Fruit fly (Drosophila melanogaster) whole organism, embryonic: Measurements from ENCODE around the gene Taf10.

Experiments
- Atf3 ChIP-seq: fragments of 200-800 bp; sonication (Bioruptor generic); optimal IDR thresholded peaks from 3 replicates; lab custom pipeline; 2016; ENCODE audit warnings: missing biosample characterization, missing genetic modification characterization
- CG10321 ChIP-seq: fragments of 200-800 bp; sonication (Bioruptor generic); IDR thresholded peaks from 2 replicates; pipeline ENCODE4 v1.3.6; 2022; ENCODE audit warnings: missing biosample characterization, missing genetic modification characterization
- CG11093 ChIP-seq: fragments of 200-800 bp; sonication (Bioruptor generic); IDR thresholded peaks from 3 replicates; pipeline ENCODE4 v1.3.6; 2022; ENCODE audit warnings: missing biosample characterization, missing genetic modification characterization
- CG11504 ChIP-seq: fragments of 200-800 bp; sonication (Bioruptor generic); optimal IDR thresholded peaks from 3 replicates; lab custom pipeline; 2019; ENCODE audit warnings: missing biosample characterization, mild to moderate bottlenecking, missing genetic modification characterization, moderate library complexity
- CG11695 ChIP-seq: fragments of 200-800 bp; sonication (Bioruptor generic); IDR thresholded peaks from 3 replicates; pipeline ENCODE4 v1.3.6; 2022; ENCODE audit warnings: missing biosample characterization, missing genetic modification characterization
- CG12299 ChIP-seq: fragments of 200-800 bp; sonication (Bioruptor generic); optimal IDR thresholded peaks from 2 replicates; lab custom pipeline; 2018; ENCODE audit warnings: missing biosample characterization, mild to moderate bottlenecking, missing genetic modification characterization
- CG13894 ChIP-seq: fragments of 200-800 bp; sonication (Bioruptor generic); optimal IDR thresholded peaks from 3 replicates; lab custom pipeline; 2018; ENCODE audit warnings: missing biosample characterization, mild to moderate bottlenecking, missing genetic modification characterization, moderate library complexity
- CG14710 ChIP-seq: fragments of 200-800 bp; sonication (Bioruptor generic); optimal IDR thresholded peaks from 3 replicates; lab custom pipeline; 2019; ENCODE audit warnings: missing biosample characterization, mild to moderate bottlenecking, missing genetic modification characterization, moderate library complexity
- CG15514 ChIP-seq: fragments of 200-800 bp; sonication (Bioruptor generic); optimal IDR thresholded peaks from 3 replicates; lab custom pipeline; 2017; ENCODE audit warnings: missing biosample characterization, missing genetic modification characterization, mild to moderate bottlenecking, moderate library complexity, missing genetic modification reagents
- CG1603 ChIP-seq: fragments of 200-800 bp; sonication (Bioruptor generic); optimal IDR thresholded peaks from 2 replicates; lab custom pipeline; 2019; ENCODE audit warnings: missing biosample characterization, mild to moderate bottlenecking, missing genetic modification characterization, moderate library complexity
- CG17361 ChIP-seq: fragments of 200-800 bp; sonication (Bioruptor generic); IDR thresholded peaks from 3 replicates; pipeline ENCODE4 v1.3.6; 2022; ENCODE audit warnings: missing biosample characterization, missing genetic modification characterization
- CG1832 ChIP-seq: fragments of 200-800 bp; sonication (Bioruptor generic); optimal IDR thresholded peaks from 2 replicates; lab custom pipeline; 2017; ENCODE audit warnings: missing biosample characterization, mild to moderate bottlenecking, missing genetic modification characterization, inconsistent platforms
- CG2120 ChIP-seq: fragments of 200-800 bp; sonication (Bioruptor generic); optimal IDR thresholded peaks from 3 replicates; lab custom pipeline; 2016; ENCODE audit warnings: missing biosample characterization, missing genetic modification characterization
- CG3281 ChIP-seq: fragments of 200-800 bp; sonication (Bioruptor generic); optimal IDR thresholded peaks from 3 replicates; lab custom pipeline; 2017; ENCODE audit warnings: missing biosample characterization, mild to moderate bottlenecking, missing genetic modification characterization
- CG3726 ChIP-seq: fragments of 200-800 bp; sonication (Bioruptor generic); IDR thresholded peaks from 3 replicates; pipeline ENCODE4, ENCODE4 v1.3.6; 2022; ENCODE audit warnings: missing biosample characterization, missing genetic modification characterization
- CG42726 ChIP-seq: fragments of 200-800 bp; sonication (Bioruptor generic); IDR thresholded peaks from 2 replicates; pipeline ENCODE4 v1.3.6; 2022; ENCODE audit warnings: missing biosample characterization, missing genetic modification characterization; ENCODE audit not compliant: partially characterized antibody
- CG6175 ChIP-seq: fragments of 200-800 bp; sonication (Bioruptor generic); IDR thresholded peaks from 3 replicates; pipeline ENCODE4 v1.3.6; 2022; ENCODE audit warnings: missing biosample characterization, missing genetic modification characterization
- CG6654 ChIP-seq: fragments of 200-800 bp; sonication (Bioruptor generic); optimal IDR thresholded peaks from 2 replicates; lab custom pipeline; 2017; ENCODE audit warnings: missing biosample characterization, mild to moderate bottlenecking, missing genetic modification characterization
- CG6683 ChIP-seq: fragments of 200-800 bp; sonication (Bioruptor generic); optimal IDR thresholded peaks from 2 replicates; lab custom pipeline; 2017; ENCODE audit warnings: missing biosample characterization, mild to moderate bottlenecking, missing genetic modification characterization, missing genetic modification reagents
- CG6813 ChIP-seq: fragments of 200-800 bp; sonication (Bioruptor generic); optimal IDR thresholded peaks from 2 replicates; lab custom pipeline; 2017; ENCODE audit warnings: missing biosample characterization, missing genetic modification characterization, mild to moderate bottlenecking, moderate library complexity, missing genetic modification reagents
- CG8359 ChIP-seq: fragments of 200-800 bp; sonication (Bioruptor generic); optimal IDR thresholded peaks from 2 replicates; lab custom pipeline; 2017; ENCODE audit warnings: missing biosample characterization, mild to moderate bottlenecking, missing genetic modification characterization, borderline replicate concordance
- CG8478 ChIP-seq: fragments of >200 bp; optimal IDR thresholded peaks from 2 replicates; lab custom pipeline; 2018
- Dip3 ChIP-seq: fragments of 200-800 bp; sonication (Bioruptor generic); optimal IDR thresholded peaks from 3 replicates; lab custom pipeline; 2016; ENCODE audit warnings: missing biosample characterization, missing genetic modification characterization
- Dll ChIP-seq: fragments of 200-800 bp; sonication (Bioruptor generic); IDR thresholded peaks from 4 replicates; pipeline ENCODE4 v1.3.6; 2022; ENCODE audit warnings: missing biosample characterization, missing genetic modification characterization; ENCODE audit not compliant: partially characterized antibody
- Dref ChIP-seq: fragments of 200-800 bp; sonication (Bioruptor generic); IDR thresholded peaks from 2 replicates; pipeline ENCODE4 v1.3.6; 2022; ENCODE audit warnings: missing biosample characterization, missing genetic modification characterization
- HLH3B ChIP-seq: fragments of 200-800 bp; sonication (Bioruptor generic); IDR thresholded peaks from 2 replicates; pipeline ENCODE4 v1.3.6; 2022; ENCODE audit warnings: missing biosample characterization, missing genetic modification characterization
- HLH4C ChIP-seq: fragments of 200-800 bp; sonication (Bioruptor generic); IDR thresholded peaks from 3 replicates; pipeline ENCODE4 v1.3.6; 2022; ENCODE audit warnings: missing biosample characterization, missing genetic modification characterization; ENCODE audit not compliant: partially characterized antibody
- HLH54F ChIP-seq: fragments of 200-800 bp; sonication (Bioruptor generic); optimal IDR thresholded peaks from 3 replicates; lab custom pipeline; 2016; ENCODE audit warnings: missing biosample characterization, missing genetic modification characterization
- Hmx ChIP-seq: fragments of 200-800 bp; sonication (Bioruptor generic); optimal IDR thresholded peaks from 2 replicates; lab custom pipeline; 2016; ENCODE audit warnings: missing biosample characterization, missing genetic modification characterization
- Hr51 ChIP-seq, 2 experiments: fragments of 200-800 bp; sonication (Bioruptor generic); optimal IDR thresholded peaks; 2 replicates in 1 of 2; 3 replicates in 1 of 2; lab custom pipeline; 2016 to 2018; ENCODE audit warnings: missing biosample characterization in 2 of 2, missing genetic modification characterization in 2 of 2, mild to moderate bottlenecking in 1 of 2, moderate library complexity in 1 of 2
- Med ChIP-seq: fragments of 200-800 bp; sonication (Bioruptor generic); peaks from one replicate; lab custom pipeline; 2016; ENCODE audit warnings: missing biosample characterization, missing genetic modification characterization, mild to moderate bottlenecking, inconsistent platforms, moderate library complexity
- NfI ChIP-seq: fragments of 200-800 bp; sonication (Bioruptor generic); optimal IDR thresholded peaks from 3 replicates; lab custom pipeline; 2018; ENCODE audit warnings: missing biosample characterization, mild to moderate bottlenecking, missing genetic modification characterization, moderate library complexity
- Oaz ChIP-seq: fragments of 200-800 bp; sonication (Bioruptor generic); IDR thresholded peaks from 2 replicates; pipeline ENCODE4 v1.3.6; 2022; ENCODE audit warnings: missing biosample characterization, missing genetic modification characterization
- Ptx1 ChIP-seq: fragments of 200-800 bp; sonication (Bioruptor generic); IDR thresholded peaks from 2 replicates; pipeline ENCODE4 v1.3.6; 2022; ENCODE audit warnings: missing biosample characterization, missing genetic modification characterization
- Rx ChIP-seq: fragments of 200-800 bp; sonication (Bioruptor generic); IDR thresholded peaks from 2 replicates; pipeline ENCODE4 v1.3.6; 2022; ENCODE audit warnings: missing biosample characterization, missing genetic modification characterization
- Tbp ChIP-seq: fragments of >200 bp; optimal IDR thresholded peaks from 2 replicates; lab custom pipeline; 2018; ENCODE audit warnings: missing biosample characterization, missing genetic modification characterization
- btn ChIP-seq: fragments of 200-800 bp; sonication (Bioruptor generic); optimal IDR thresholded peaks from 2 replicates; lab custom pipeline; 2016; ENCODE audit warnings: missing biosample characterization, missing genetic modification characterization
- dysf ChIP-seq: fragments of 200-800 bp; sonication (Bioruptor generic); IDR thresholded peaks from 3 replicates; pipeline ENCODE4 v1.3.6; 2022; ENCODE audit warnings: missing biosample characterization, missing genetic modification characterization
- emc ChIP-seq: fragments of 200-800 bp; sonication (Bioruptor generic); optimal IDR thresholded peaks from 2 replicates; lab custom pipeline; 2016; ENCODE audit warnings: missing biosample characterization, missing genetic modification characterization
- kay ChIP-seq: fragments of 200-800 bp; sonication (Bioruptor generic); optimal IDR thresholded peaks from 2 replicates; lab custom pipeline; 2016; ENCODE audit warnings: missing biosample characterization, missing genetic modification characterization
- lab ChIP-seq: fragments of 200-800 bp; sonication (Bioruptor generic); optimal IDR thresholded peaks from 3 replicates; lab custom pipeline; 2017; ENCODE audit warnings: missing biosample characterization, missing genetic modification characterization, mild to moderate bottlenecking, moderate library complexity, missing genetic modification reagents
- lmd ChIP-seq: fragments of 200-800 bp; sonication (Bioruptor generic); IDR thresholded peaks from 2 replicates; pipeline ENCODE4 v1.3.6; 2022; ENCODE audit warnings: missing biosample characterization, missing genetic modification characterization
- oc ChIP-seq: fragments of 200-800 bp; sonication (Bioruptor generic); optimal IDR thresholded peaks from 2 replicates; lab custom pipeline; 2018; ENCODE audit warnings: missing biosample characterization, mild to moderate bottlenecking, missing genetic modification characterization, moderate library complexity
- p53 ChIP-seq: fragments of 200-800 bp; sonication (Bioruptor generic); optimal IDR thresholded peaks from 2 replicates; lab custom pipeline; 2016; ENCODE audit warnings: missing biosample characterization, missing genetic modification characterization
- prd ChIP-seq, 3 experiments: fragments of >200 bp in 2 of 3; fragments of 200-800 bp in 1 of 3; sonication (Bioruptor generic) in 1 of 3; optimal IDR thresholded peaks in 2 of 3; IDR thresholded peaks in 1 of 3; 2 replicates in 2 of 3; 3 replicates in 1 of 3; pipeline versions ENCODE4 v1.3.6 to Lab custom; 2017 to 2022; ENCODE audit warnings: missing biosample characterization in 1 of 3, missing genetic modification characterization in 1 of 3
- row ChIP-seq: fragments of 200-800 bp; sonication (Bioruptor generic); IDR thresholded peaks from 3 replicates; pipeline ENCODE4 v1.3.6; 2022; ENCODE audit warnings: missing biosample characterization, missing genetic modification characterization
- sisA ChIP-seq: fragments of 200-800 bp; sonication (Bioruptor generic); IDR thresholded peaks from 2 replicates; pipeline ENCODE4 v1.3.6; 2022; ENCODE audit warnings: missing biosample characterization, missing genetic modification characterization
- trh ChIP-seq: fragments of 200-800 bp; sonication (Bioruptor generic); optimal IDR thresholded peaks from 2 replicates; lab custom pipeline; 2016; ENCODE audit warnings: missing biosample characterization, missing genetic modification characterization
- tx ChIP-seq: fragments of 200-800 bp; sonication (Bioruptor generic); optimal IDR thresholded peaks from 2 replicates; lab custom pipeline; 2016; ENCODE audit warnings: missing biosample characterization, missing genetic modification characterization
- zen ChIP-seq: fragments of 200-800 bp; sonication (Bioruptor generic); optimal IDR thresholded peaks from 3 replicates; lab custom pipeline; 2018; ENCODE audit warnings: missing biosample characterization, mild to moderate bottlenecking, missing genetic modification characterization, moderate library complexity

Gene Taf10

dm6 chr2L:2721317-2721716 lies 46.4 kb upstream of the Taf10 start (continued):
- TF ChIP-seq prd (optimal IDR thresholded peaks at IDR 0.05; lab: Kevin White, UChicago) (no peak), prd (GFP tag; IDR thresholded peaks at IDR 0.05; lab: Robert Waterston, UW) (peak; percentile 52; the same call in 1 of the 3 replicates), CG42726 (no peak), CG6175 (GFP tag; lab: Robert Waterston, UW) (no peak), Atf3 (no peak), HLH4C (GFP tag; lab: Robert Waterston, UW) (no peak), NfI (GFP tag; lab: Kevin White, UChicago) (no peak), Rx (0 out of 2 replicates have a peak, but pooled peaks have one; percentile 4), kay (no peak), Dip3 (GFP tag; lab: Kevin White, UChicago) (no peak), CG6683 (no peak), Hr51 (GFP tag; optimal IDR thresholded peaks at IDR 0.05; lab: Kevin White, UChicago) (peak in 1 of 2 experiments; percentile 19), tx (no peak), p53 (GFP tag; lab: Kevin White, UChicago) (no peak), Dll (GFP tag; lab: Robert Waterston, UW) (no peak), emc (GFP tag; lab: Kevin White, UChicago) (no peak), CG12299 (no peak), CG14710 (tag; lab: Kevin White, UChicago) (no peak), CG3726 (GFP tag; lab: Robert Waterston, UW) (0 out of 3 replicates have a peak, but pooled peaks have one; percentile 15), CG8359 (no peak), CG1603 (tag; lab: Kevin White, UChicago) (peak; percentile 53), trh (GFP tag; lab: Kevin White, UChicago) (no peak), lmd (GFP tag; lab: Robert Waterston, UW) (peak; percentile 40), CG6654 (GFP tag; lab: Kevin White, UChicago) (no peak), sisA (GFP tag; lab: Robert Waterston, UW) (peak; percentile 51; the same call in 1 of the 2 replicates), CG8478 (lab: Kevin White, UChicago) (no peak), CG13894 (tag; lab: Kevin White, UChicago) (no peak), CG1832 (GFP tag; lab: Kevin White, UChicago) (no peak), Tbp (no peak), dysf (0 out of 3 replicates have a peak, but pooled peaks have one; percentile 36), CG11504 (tag; lab: Kevin White, UChicago) (peak; percentile 19), row (GFP tag; lab: Robert Waterston, UW) (peak; percentile 43; the same call in 2 of the 3 replicates), zen (tag; lab: Kevin White, UChicago) (peak; percentile 35), CG17361 (GFP tag; lab: Robert Waterston, UW) (no peak), Ptx1 (GFP tag; lab: Robert Waterston, UW) (no peak), HLH54F (no peak), oc (no peak), Med (peak; percentile 82), Oaz (GFP tag; lab: Robert Waterston, UW) (no peak), Dref (no peak), CG11695 (GFP tag; lab: Robert Waterston, UW) (peak; percentile 26; the same call in 1 of the 3 replicates), CG6813 (no peak), btn (GFP tag; lab: Kevin White, UChicago) (no peak), Hmx (GFP tag; lab: Kevin White, UChicago) (no peak), CG15514 (GFP tag; lab: Kevin White, UChicago) (peak; percentile 5), CG11093 (GFP tag; lab: Robert Waterston, UW) (no peak), CG3281 (GFP tag; lab: Kevin White, UChicago) (peak; percentile 11), CG10321 (no peak), HLH3B (GFP tag; lab: Robert Waterston, UW) (0 out of 2 replicates have a peak, but pooled peaks have one; percentile 17), CG2120 (GFP tag; lab: Kevin White, UChicago) (peak; percentile 40), lab (GFP tag; lab: Kevin White, UChicago) (peak; percentile 59)
